Worm (Caenorhabditis elegans): ENCODE results near the gene ZK1307.1.

The ZK1307.1 gene

DNA sequence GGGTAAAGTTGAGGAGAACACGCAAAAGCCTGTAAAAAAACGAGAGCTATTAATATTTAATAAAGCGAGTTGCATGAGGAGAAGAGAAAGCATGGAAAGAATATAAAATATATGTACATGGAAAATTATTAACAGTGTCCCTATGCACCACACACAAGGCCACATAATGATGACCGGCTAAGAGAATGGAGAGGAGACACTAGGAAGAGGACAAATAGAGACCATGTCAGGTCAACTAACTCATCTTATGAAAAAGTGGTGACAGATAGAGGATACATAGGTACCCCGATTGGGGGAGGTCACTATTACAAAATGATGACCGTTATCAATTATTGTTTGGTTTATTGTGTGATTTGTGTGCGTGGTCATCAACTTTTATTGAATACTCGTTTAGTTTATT lies 10.9 kb downstream of the ZK1307.1 start, which contains the start of gene fzr-1:
fzr-1 (minus strand) TSS at position 29 of the 400 bp plus-strand sequence.
- TF ChIP-seq ceh-13 (GFP tag; optimal IDR thresholded peaks at IDR 0.05) = no peak
- 0 out of 2 replicates have a peak, but pooled peaks have one; percentile 16 for TF ChIP-seq flt-1 (GFP tag; IDR thresholded peaks at IDR 0.05)
- TF ChIP-seq tbx-37 (GFP tag; conservative IDR thresholded peaks at IDR 0.05) = 0 out of 2 replicates have a peak, but pooled peaks have one; percentile 10
- no peak for TF ChIP-seq ceh-36 (tag; optimal IDR thresholded peaks at IDR 0.05)
- no peak for TF ChIP-seq pes-1 (GFP tag; IDR thresholded peaks at IDR 0.05)

DNA sequence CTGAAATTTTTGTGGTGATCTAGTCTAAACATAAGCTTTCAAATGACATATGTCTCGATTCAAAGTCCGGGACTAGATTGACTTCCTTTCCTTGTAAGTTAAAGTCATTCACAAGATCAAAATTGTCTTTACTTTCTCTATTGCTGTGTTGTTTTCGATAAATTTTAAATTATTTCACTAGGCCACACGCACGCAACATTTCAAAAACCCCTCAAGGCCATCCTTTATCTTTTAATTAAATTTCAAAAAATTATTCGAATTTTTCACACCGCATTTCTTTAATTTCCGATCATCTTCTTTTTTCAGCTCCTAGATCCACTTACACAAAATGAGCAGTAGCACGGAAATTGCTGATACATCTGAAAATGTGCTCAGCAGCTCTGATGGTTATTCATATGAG lies 19.1 kb downstream of the ZK1307.1 start, which contains the start of gene ZK1307.7:
ZK1307.7 (plus strand) TSS at position 301 of the 400 bp plus-strand sequence.
- TF ChIP-seq F13C5.2 (tag; optimal IDR thresholded peaks at IDR 0.05) (no peak), hmg-4 (GFP tag; optimal IDR thresholded peaks at IDR 0.05) (no peak), pes-1 (GFP tag; IDR thresholded peaks at IDR 0.05) (no peak), B0310.2 (tag; optimal IDR thresholded peaks at IDR 0.05) (no peak), ama-1 (optimal IDR thresholded peaks at IDR 0.05) (no peak), hmbx-1 (tag; optimal IDR thresholded peaks at IDR 0.05) (no peak), aly-1 (tag; optimal IDR thresholded peaks at IDR 0.05) (no peak), flt-1 (GFP tag; IDR thresholded peaks at IDR 0.05) (no peak), sea-1 (GFP tag; conservative IDR thresholded peaks at IDR 0.05) (no peak), hnd-1 (tag; optimal IDR thresholded peaks at IDR 0.05) (no peak), ets-7 (tag; optimal IDR thresholded peaks at IDR 0.05) (no peak), scrt-1 (GFP tag; IDR thresholded peaks at IDR 0.05) (no peak), ceh-36 (tag; optimal IDR thresholded peaks at IDR 0.05) (no peak), tbx-11 (GFP tag; IDR thresholded peaks at IDR 0.05) (no peak)

DNA sequence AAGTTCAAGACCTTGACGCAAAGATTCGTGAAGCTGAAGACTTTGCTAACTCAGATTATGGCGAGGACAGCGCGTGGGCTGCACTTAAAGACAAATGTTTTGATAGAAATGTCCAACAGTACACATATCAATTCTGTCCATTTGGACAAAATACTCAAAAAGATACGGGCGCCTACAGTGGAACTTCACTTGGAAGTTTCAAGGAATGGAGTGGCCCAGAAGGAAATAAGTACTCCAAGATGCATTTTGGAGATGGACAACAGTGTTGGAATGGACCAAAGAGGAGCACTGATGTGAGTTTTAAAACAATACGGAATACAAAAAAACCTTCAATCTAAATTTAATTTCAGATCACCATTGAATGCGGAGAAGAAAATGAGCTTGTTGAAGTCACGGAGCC lies 29.4 kb downstream of the ZK1307.1 start:
- no peak for TF ChIP-seq ceh-13 (GFP tag; optimal IDR thresholded peaks at IDR 0.05)
- TF ChIP-seq ceh-36 (tag; optimal IDR thresholded peaks at IDR 0.05) = no peak
- TF ChIP-seq scrt-1 (GFP tag; IDR thresholded peaks at IDR 0.05) = no peak
- TF ChIP-seq ets-7 (tag; optimal IDR thresholded peaks at IDR 0.05) = no peak
- TF ChIP-seq tra-4 (tag; optimal IDR thresholded peaks at IDR 0.05) = no peak
- no peak for TF ChIP-seq F13C5.2 (tag; optimal IDR thresholded peaks at IDR 0.05)
- no peak for TF ChIP-seq pes-1 (GFP tag; IDR thresholded peaks at IDR 0.05)
- TF ChIP-seq tbx-11 (GFP tag; IDR thresholded peaks at IDR 0.05) = no peak
- TF ChIP-seq B0310.2 (tag; optimal IDR thresholded peaks at IDR 0.05) = no peak
- no peak for TF ChIP-seq tbx-37 (GFP tag; conservative IDR thresholded peaks at IDR 0.05)
- TF ChIP-seq hmg-4 (GFP tag; optimal IDR thresholded peaks at IDR 0.05) = no peak
- no peak for TF ChIP-seq ama-1 (optimal IDR thresholded peaks at IDR 0.05)
- TF ChIP-seq flt-1 (GFP tag; IDR thresholded peaks at IDR 0.05) = no peak

DNA sequence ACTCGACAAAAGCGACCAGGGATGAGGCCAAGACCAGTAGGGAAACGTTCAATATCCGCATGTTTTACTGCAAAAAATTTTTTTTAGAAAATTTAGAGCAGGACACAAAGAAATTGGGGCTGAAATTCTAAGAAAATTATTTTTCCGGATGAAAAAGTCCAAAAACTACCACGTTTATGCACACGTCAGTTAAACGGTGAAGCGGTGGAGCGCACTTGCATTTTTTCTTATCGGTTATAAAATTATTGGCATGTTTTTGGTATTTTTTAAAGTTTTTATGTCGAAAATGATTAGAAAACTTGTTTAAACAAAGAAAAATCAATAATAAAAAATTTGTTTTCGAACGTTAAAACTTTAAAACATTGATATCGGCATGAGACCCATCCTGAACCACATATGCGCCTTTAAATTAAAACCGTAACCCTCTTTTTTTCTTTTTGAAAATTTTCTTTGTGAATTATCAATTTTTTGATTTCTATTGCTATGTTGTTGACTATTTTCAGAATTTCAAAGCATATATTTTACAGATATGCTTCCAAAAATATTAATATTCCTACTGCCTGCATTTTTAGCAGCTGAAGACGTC lies 31.2 kb downstream of the ZK1307.1 start, which contains the start of the genes dnj-20 and ZK1307.8:
dnj-20 (minus strand) TSS at position 67 of the 586 bp plus-strand sequence.
ZK1307.8 (plus strand) TSS at position 504 of the 586 bp plus-strand sequence.
- TF ChIP-seq ceh-13 (GFP tag; optimal IDR thresholded peaks at IDR 0.05) (no peak), tbx-37 (GFP tag; conservative IDR thresholded peaks at IDR 0.05) (no peak), ama-1 (optimal IDR thresholded peaks at IDR 0.05) (no peak), tbx-11 (GFP tag; IDR thresholded peaks at IDR 0.05) (no peak), aly-1 (tag; optimal IDR thresholded peaks at IDR 0.05) (no peak), ets-7 (tag; optimal IDR thresholded peaks at IDR 0.05) (no peak), scrt-1 (GFP tag; IDR thresholded peaks at IDR 0.05) (no peak), F13C5.2 (tag; optimal IDR thresholded peaks at IDR 0.05) (no peak), B0310.2 (tag; optimal IDR thresholded peaks at IDR 0.05) (no peak), hmg-4 (GFP tag; optimal IDR thresholded peaks at IDR 0.05) (no peak), flt-1 (GFP tag; IDR thresholded peaks at IDR 0.05) (no peak), ceh-36 (tag; optimal IDR thresholded peaks at IDR 0.05) (no peak), tra-4 (tag; optimal IDR thresholded peaks at IDR 0.05) (no peak), hmbx-1 (tag; optimal IDR thresholded peaks at IDR 0.05) (no peak), pes-1 (GFP tag; IDR thresholded peaks at IDR 0.05) (no peak), hnd-1 (tag; optimal IDR thresholded peaks at IDR 0.05) (no peak), sea-1 (GFP tag; conservative IDR thresholded peaks at IDR 0.05) (no peak)

DNA sequence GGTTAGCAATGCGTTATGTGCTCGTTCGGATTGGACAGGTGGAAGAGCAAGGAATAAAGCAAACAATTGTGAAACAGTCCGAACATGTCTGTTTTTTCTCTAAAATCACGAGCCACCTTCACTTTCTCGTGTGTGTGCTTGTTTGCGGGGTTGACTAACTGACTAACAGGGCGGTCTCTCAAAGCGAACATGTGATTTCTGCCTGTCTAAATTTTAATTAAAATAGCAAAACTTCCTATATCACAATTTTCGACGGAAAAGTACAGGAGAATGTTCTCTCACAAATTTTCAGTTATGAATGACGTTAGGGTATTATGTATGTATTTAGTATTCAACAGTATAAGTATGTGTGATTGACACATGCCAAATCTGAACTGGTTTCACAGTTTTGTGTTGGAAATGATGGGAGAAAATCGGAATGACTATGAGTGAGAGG lies 33.4 kb downstream of the ZK1307.1 start:
- TF ChIP-seq ceh-13 (GFP tag; optimal IDR thresholded peaks at IDR 0.05) = no peak
- TF ChIP-seq hmbx-1 (tag; optimal IDR thresholded peaks at IDR 0.05) = no peak
- TF ChIP-seq tbx-11 (GFP tag; IDR thresholded peaks at IDR 0.05) = no peak
- no peak for TF ChIP-seq flt-1 (GFP tag; IDR thresholded peaks at IDR 0.05)
- TF ChIP-seq tra-4 (tag; optimal IDR thresholded peaks at IDR 0.05) = no peak
- no peak for TF ChIP-seq hnd-1 (tag; optimal IDR thresholded peaks at IDR 0.05)
- no peak for TF ChIP-seq sea-1 (GFP tag; conservative IDR thresholded peaks at IDR 0.05)
- no peak for TF ChIP-seq F13C5.2 (tag; optimal IDR thresholded peaks at IDR 0.05)
- no peak for TF ChIP-seq ceh-36 (tag; optimal IDR thresholded peaks at IDR 0.05)
- no peak for TF ChIP-seq hmg-4 (GFP tag; optimal IDR thresholded peaks at IDR 0.05)

DNA sequence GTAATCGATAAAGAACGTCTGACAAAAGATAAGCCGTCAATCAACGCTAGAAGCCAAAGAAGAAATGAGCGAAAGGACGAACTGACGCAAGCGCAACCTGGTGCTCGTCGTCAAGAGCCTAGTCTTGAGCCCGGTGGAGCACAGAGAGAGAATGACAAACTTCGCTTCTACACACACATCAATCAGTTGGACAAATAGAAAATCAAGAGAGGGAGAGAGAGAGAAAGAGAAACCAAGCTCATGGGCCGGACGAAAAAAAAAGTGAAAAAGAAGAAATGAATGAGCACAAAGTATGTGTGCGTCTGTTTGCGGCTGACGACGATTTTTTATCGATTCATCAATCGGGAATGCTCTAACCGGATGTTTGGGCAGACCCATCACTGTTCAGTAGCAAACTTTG lies 34.3 kb downstream of the ZK1307.1 start:
- TF ChIP-seq hnd-1 (tag; optimal IDR thresholded peaks at IDR 0.05) (no peak), ama-1 (optimal IDR thresholded peaks at IDR 0.05) (no peak), ceh-36 (tag; optimal IDR thresholded peaks at IDR 0.05) (no peak), sea-1 (GFP tag; conservative IDR thresholded peaks at IDR 0.05) (no peak), B0310.2 (tag; optimal IDR thresholded peaks at IDR 0.05) (no peak), aly-1 (tag; optimal IDR thresholded peaks at IDR 0.05) (no peak), pes-1 (GFP tag; IDR thresholded peaks at IDR 0.05) (no peak), ceh-13 (GFP tag; optimal IDR thresholded peaks at IDR 0.05) (no peak), tbx-11 (GFP tag; IDR thresholded peaks at IDR 0.05) (no peak), hmbx-1 (tag; optimal IDR thresholded peaks at IDR 0.05) (no peak), F13C5.2 (tag; optimal IDR thresholded peaks at IDR 0.05) (no peak), tra-4 (tag; optimal IDR thresholded peaks at IDR 0.05) (no peak), tbx-37 (GFP tag; conservative IDR thresholded peaks at IDR 0.05) (no peak), flt-1 (GFP tag; IDR thresholded peaks at IDR 0.05) (no peak), ets-7 (tag; optimal IDR thresholded peaks at IDR 0.05) (no peak)

DNA sequence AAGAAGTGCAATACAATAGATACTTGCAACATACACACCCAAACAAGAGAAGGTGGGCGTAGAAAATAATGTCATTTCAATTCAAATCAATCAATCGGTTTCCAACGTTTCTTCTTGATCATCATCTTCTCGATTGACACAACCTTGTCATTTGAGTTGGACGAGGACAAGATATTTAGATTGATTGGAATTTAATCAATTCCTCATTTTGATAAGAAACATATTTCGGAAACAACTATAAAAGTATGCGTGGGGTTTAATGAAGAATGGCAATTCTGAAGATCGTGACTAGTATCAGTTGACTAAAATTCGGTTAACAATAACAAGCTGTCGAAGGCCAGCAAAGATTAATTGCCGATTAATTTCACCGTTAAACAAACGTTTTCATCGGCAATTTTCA lies 34.8 kb downstream of the ZK1307.1 start:
- TF ChIP-seq tbx-37 (GFP tag; conservative IDR thresholded peaks at IDR 0.05) (no peak), hmg-4 (GFP tag; optimal IDR thresholded peaks at IDR 0.05) (no peak), B0310.2 (tag; optimal IDR thresholded peaks at IDR 0.05) (no peak), sea-1 (GFP tag; conservative IDR thresholded peaks at IDR 0.05) (no peak), scrt-1 (GFP tag; IDR thresholded peaks at IDR 0.05) (no peak), aly-1 (tag; optimal IDR thresholded peaks at IDR 0.05) (no peak), ceh-36 (tag; optimal IDR thresholded peaks at IDR 0.05) (no peak), ets-7 (tag; optimal IDR thresholded peaks at IDR 0.05) (no peak), pes-1 (GFP tag; IDR thresholded peaks at IDR 0.05) (no peak)
